Worm (Caenorhabditis elegans): ENCODE measurements around the gene uev-2.
A peak's percentile ranks its signal among the peaks of the same experiment; 100 is the strongest.

The uev-2 gene

DNA sequence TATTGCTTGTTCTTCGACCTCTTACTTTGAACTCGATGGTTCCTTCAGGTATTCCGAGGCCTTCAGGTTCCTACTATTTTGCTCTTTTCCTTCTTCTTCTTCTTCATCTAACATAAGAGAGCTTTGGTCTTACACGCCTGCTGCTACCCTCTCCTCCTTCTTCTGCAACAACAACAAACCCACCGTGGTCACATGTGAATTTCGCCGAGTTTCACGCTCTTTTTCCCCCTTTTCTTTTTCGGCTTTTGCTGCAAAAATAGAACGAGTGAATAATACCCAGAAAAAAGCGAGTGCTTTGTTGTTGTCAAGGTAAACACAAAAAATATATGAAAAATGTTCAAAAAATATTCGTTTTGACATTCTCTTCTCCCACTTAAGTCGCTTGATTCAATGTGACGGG is 40.5 kb downstream of the uev-2 start:
- peak; percentile 4 for TF ChIP-seq snu-23 (GFP tag; optimal IDR thresholded peaks at IDR 0.05)
- TF ChIP-seq unc-86 (tag; optimal IDR thresholded peaks at IDR 0.05): peak; percentile 10
- TF ChIP-seq nhr-71 (tag; optimal IDR thresholded peaks at IDR 0.05): peak; percentile 24
- TF ChIP-seq mdl-1 (tag; optimal IDR thresholded peaks at IDR 0.05): peak in 1 of 2 experiments; percentile 34
- no peak for TF ChIP-seq efl-1 (optimal IDR thresholded peaks at IDR 0.05)
- peak in 1 of 2 experiments; percentile 21 for TF ChIP-seq efl-1 (GFP tag; optimal IDR thresholded peaks at IDR 0.05 in 1 of 2)
- peak in 1 of 3 experiments; percentile 2 for TF ChIP-seq dpl-1 (GFP tag; optimal IDR thresholded peaks at IDR 0.05)
- TF ChIP-seq lin-14 (GFP tag; optimal IDR thresholded peaks at IDR 0.05): peak; percentile 70
- TF ChIP-seq mep-1 (tag; optimal IDR thresholded peaks at IDR 0.05): peak; percentile 3
- TF ChIP-seq grh-1 (GFP tag; IDR thresholded peaks at IDR 0.05): no peak
- TF ChIP-seq ceh-8 (GFP tag; optimal IDR thresholded peaks at IDR 0.05): no peak
- TF ChIP-seq lsy-2 (tag; optimal IDR thresholded peaks at IDR 0.05): peak in 1 of 2 experiments; percentile 6
- no peak for TF ChIP-seq fkh-4 (tag; optimal IDR thresholded peaks at IDR 0.05; ENCODE audit: borderline replicate concordance)
- peak; percentile 39 for TF ChIP-seq rnt-1 (tag; optimal IDR thresholded peaks at IDR 0.05)
- TF ChIP-seq mef-2 (tag; optimal IDR thresholded peaks at IDR 0.05): peak; percentile 35
- TF ChIP-seq nhr-19 (GFP tag; conservative IDR thresholded peaks at IDR 0.05): 0 out of 2 replicates have a peak, but pooled peaks have one; percentile 2
- TF ChIP-seq ceh-82 (tag; optimal IDR thresholded peaks at IDR 0.05): peak in 1 of 3 experiments; percentile 39
- TF ChIP-seq dsc-1 (tag; optimal IDR thresholded peaks at IDR 0.05): no peak

DNA sequence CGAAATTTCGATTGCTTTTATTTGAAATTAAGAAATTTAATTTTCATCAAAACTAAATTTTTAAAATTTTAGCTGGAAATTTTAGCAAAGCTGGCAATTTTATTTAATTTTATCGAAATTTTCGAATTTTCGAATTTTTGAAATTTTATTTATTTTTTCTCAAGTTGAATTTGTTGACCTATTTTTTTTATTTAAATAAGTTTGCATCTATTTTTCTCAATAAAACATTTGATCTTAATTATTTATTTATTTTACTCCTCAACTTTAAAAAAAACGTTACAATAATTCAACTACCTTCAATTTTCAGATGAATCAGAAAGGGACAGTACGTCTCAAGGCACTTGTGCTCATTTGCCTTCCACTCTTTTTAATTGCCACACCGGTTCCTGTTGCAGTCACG is 41.9 kb downstream of the uev-2 start, which contains the start of gene daf-4:
daf-4 (plus strand) TSS at position 301 of the 400 bp plus-strand sequence.
- no peak for TF ChIP-seq snpc-4 (tag; optimal IDR thresholded peaks at IDR 0.05)

DNA sequence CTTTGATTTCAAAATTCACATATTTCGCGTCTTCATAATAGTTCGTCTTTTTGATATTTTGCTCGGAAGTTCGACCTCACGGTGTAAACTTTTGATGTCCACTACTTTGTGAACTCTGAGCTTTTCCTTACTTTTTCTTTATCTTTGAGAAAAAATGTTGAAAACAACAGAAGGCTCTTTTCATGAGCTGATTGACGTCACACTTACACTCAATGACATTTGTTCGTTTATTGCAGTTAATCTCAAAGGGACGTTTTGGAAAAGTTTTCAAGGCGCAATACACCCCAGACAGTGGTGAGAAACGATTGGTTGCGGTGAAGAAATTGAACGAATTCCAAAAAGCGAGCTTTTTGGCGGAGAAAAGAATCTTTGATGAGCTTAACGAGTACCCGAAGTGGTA is 46.3 kb downstream of the uev-2 start:
- no peak for TF ChIP-seq jun-1 (tag; optimal IDR thresholded peaks at IDR 0.05)
- TF ChIP-seq pag-3 (tag; optimal IDR thresholded peaks at IDR 0.05; ENCODE audit: borderline replicate concordance, insufficient read depth): no peak
- TF ChIP-seq nhr-12 (tag; optimal IDR thresholded peaks at IDR 0.05): no peak
- no peak for TF ChIP-seq swsn-7 (tag; optimal IDR thresholded peaks at IDR 0.05)
- no peak for TF ChIP-seq hlh-17 (GFP tag; optimal IDR thresholded peaks at IDR 0.05; ENCODE audit: borderline replicate concordance)
- peak; percentile 65 for TF ChIP-seq nhr-71 (tag; optimal IDR thresholded peaks at IDR 0.05)
- TF ChIP-seq rnt-1 (tag; optimal IDR thresholded peaks at IDR 0.05): peak; percentile 63
- no peak for TF ChIP-seq pqm-1 (tag; optimal IDR thresholded peaks at IDR 0.05)
- TF ChIP-seq mab-9 (GFP tag; IDR thresholded peaks at IDR 0.05): no peak
- TF ChIP-seq lsy-2 (tag; optimal IDR thresholded peaks at IDR 0.05): peak; percentile 34 to 38
- peak; percentile 27; the same call in 1 of the 2 replicates for TF ChIP-seq nhr-19 (GFP tag; conservative IDR thresholded peaks at IDR 0.05)
- TF ChIP-seq C04F5.9 (tag; optimal IDR thresholded peaks at IDR 0.05): no peak
- no peak for TF ChIP-seq F16B12.6 (tag; optimal IDR thresholded peaks at IDR 0.05)
- peak; percentile 12 for TF ChIP-seq snu-23 (GFP tag; optimal IDR thresholded peaks at IDR 0.05)
- no peak for TF ChIP-seq pax-3 (tag; optimal IDR thresholded peaks at IDR 0.05)
- no peak for TF ChIP-seq fos-1 (tag; optimal IDR thresholded peaks at IDR 0.05)
- TF ChIP-seq unc-62 (GFP tag; optimal IDR thresholded peaks at IDR 0.05): no peak
- TF ChIP-seq nhr-28 (tag; optimal IDR thresholded peaks at IDR 0.05): no peak
- no peak for TF ChIP-seq nhr-90 (tag; optimal IDR thresholded peaks at IDR 0.05; ENCODE audit: poor library complexity)
- TF ChIP-seq unc-130 (tag; optimal IDR thresholded peaks at IDR 0.05): no peak
- peak; percentile 49 for TF ChIP-seq lin-14 (GFP tag; optimal IDR thresholded peaks at IDR 0.05)

DNA sequence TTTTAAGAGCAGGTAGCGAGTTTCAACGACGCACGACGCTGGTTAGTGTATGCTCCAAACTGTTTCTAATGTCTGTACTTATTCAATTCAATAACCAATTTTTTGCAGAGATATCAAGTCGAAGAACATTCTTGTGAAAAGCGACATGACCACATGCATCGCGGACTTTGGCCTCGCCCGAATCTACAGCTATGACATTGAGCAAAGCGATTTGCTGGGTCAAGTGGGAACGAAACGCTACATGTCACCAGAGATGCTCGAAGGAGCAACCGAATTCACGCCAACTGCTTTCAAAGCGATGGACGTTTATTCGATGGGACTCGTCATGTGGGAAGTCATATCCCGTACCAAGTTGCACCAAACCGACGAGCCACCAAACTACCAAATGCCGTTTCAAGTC is 47.4 kb downstream of the uev-2 start:
- no peak for TF ChIP-seq ztf-11 (tag; optimal IDR thresholded peaks at IDR 0.05)
- TF ChIP-seq hpl-2 (GFP tag; optimal IDR thresholded peaks at IDR 0.05): no peak
- peak; percentile 42 for TF ChIP-seq nhr-71 (tag; optimal IDR thresholded peaks at IDR 0.05)
- no peak for TF ChIP-seq ceh-88 (GFP tag; IDR thresholded peaks at IDR 0.05)
- TF ChIP-seq rnt-1 (tag; optimal IDR thresholded peaks at IDR 0.05): peak; percentile 48
- TF ChIP-seq lsy-2 (tag; optimal IDR thresholded peaks at IDR 0.05): peak in 1 of 2 experiments; percentile 21
- TF ChIP-seq xbp-1 (tag; optimal IDR thresholded peaks at IDR 0.05): no peak
- TF ChIP-seq ceh-8 (GFP tag; optimal IDR thresholded peaks at IDR 0.05): no peak
- TF ChIP-seq skn-1 (tag; optimal IDR thresholded peaks at IDR 0.05): no peak
- no peak for TF ChIP-seq swsn-7 (tag; optimal IDR thresholded peaks at IDR 0.05)
- TF ChIP-seq nhr-90 (tag; optimal IDR thresholded peaks at IDR 0.05; ENCODE audit: poor library complexity): no peak
- TF ChIP-seq lin-13 (GFP tag; optimal IDR thresholded peaks at IDR 0.05): no peak
- no peak for TF ChIP-seq fkh-4 (tag; optimal IDR thresholded peaks at IDR 0.05; ENCODE audit: borderline replicate concordance)
- no peak for TF ChIP-seq nhr-12 (tag; optimal IDR thresholded peaks at IDR 0.05)
- TF ChIP-seq mef-2 (tag; optimal IDR thresholded peaks at IDR 0.05): no peak
- peak; percentile 40 for TF ChIP-seq lin-14 (GFP tag; optimal IDR thresholded peaks at IDR 0.05)
- no peak for TF ChIP-seq efl-1 (optimal IDR thresholded peaks at IDR 0.05)
- peak in 1 of 2 experiments; percentile 72 for TF ChIP-seq efl-1 (GFP tag; optimal IDR thresholded peaks at IDR 0.05 in 1 of 2)
- TF ChIP-seq C04F5.9 (tag; optimal IDR thresholded peaks at IDR 0.05): no peak
- no peak for TF ChIP-seq snpc-4 (tag; optimal IDR thresholded peaks at IDR 0.05)
- peak; percentile 2 for TF ChIP-seq snu-23 (GFP tag; optimal IDR thresholded peaks at IDR 0.05)
- no peak for TF ChIP-seq hlh-17 (GFP tag; optimal IDR thresholded peaks at IDR 0.05; ENCODE audit: borderline replicate concordance)
- TF ChIP-seq unc-130 (tag; optimal IDR thresholded peaks at IDR 0.05): peak; percentile 63
- no peak for TF ChIP-seq alr-1 (tag; optimal IDR thresholded peaks at IDR 0.05; ENCODE audit: borderline replicate concordance)
